ENCODE assay signal across 5 fruit fly cellular contexts in genomic region chr3L:4071561-4072049, dm6.
TF ChIP-seq lines count a peak whose summit lies in the region.

wit (minus strand) TSS chr3L:4071717.

TF ChIP-seq in whole organism, adult, 20 proteins besides CTCF, POLR2A, EP300 and RAD21 (continued from another document):
- TF ChIP-seq pad (GFP tag; optimal IDR thresholded peaks at IDR 0.05; lab: Kevin White, UChicago) (no peak), bab1 (GFP tag; optimal IDR thresholded peaks at IDR 0.05; lab: Kevin White, UChicago) (peak; percentile 32), CG7045 (GFP tag; optimal IDR thresholded peaks at IDR 0.05; lab: Kevin White, UChicago) (peak; percentile 9)

TF ChIP-seq in whole organism, embryonic, 481 proteins besides CTCF, POLR2A, EP300 and RAD21 (continued from another document and continues in another):
- TF ChIP-seq Hmr (GFP tag; optimal IDR thresholded peaks at IDR 0.05; lab: Kevin White, UChicago) = peak; percentile 50
- TF ChIP-seq CG12769 (tag; optimal IDR thresholded peaks at IDR 0.05; lab: Kevin White, UChicago) = peak; percentile 90
- TF ChIP-seq peb (GFP tag; IDR thresholded peaks at IDR 0.05; lab: Robert Waterston, UW) = no peak
- no peak for TF ChIP-seq schlank (tag; optimal IDR thresholded peaks at IDR 0.05; lab: Kevin White, UChicago)
- TF ChIP-seq vvl (GFP tag; IDR thresholded peaks at IDR 0.05; lab: Robert Waterston, UW) = no peak; the same call in 1 of the 2 replicates
- TF ChIP-seq Sry-β (GFP tag; optimal IDR thresholded peaks at IDR 0.05; lab: Kevin White, UChicago) = no peak
- no peak for TF ChIP-seq CG9817 (tag; optimal IDR thresholded peaks at IDR 0.05; lab: Kevin White, UChicago)
- TF ChIP-seq CG11695 (GFP tag; IDR thresholded peaks at IDR 0.05; lab: Robert Waterston, UW) = 0 out of 3 replicates have a peak, but pooled peaks have one; percentile 11
- TF ChIP-seq ind (GFP tag; optimal IDR thresholded peaks at IDR 0.05; lab: Kevin White, UChicago) = no peak
- TF ChIP-seq az2 (GFP tag; optimal IDR thresholded peaks at IDR 0.05; lab: Kevin White, UChicago) = no peak
- no peak for TF ChIP-seq crol (GFP tag; IDR thresholded peaks at IDR 0.05; lab: Robert Waterston, UW)
- TF ChIP-seq trh (GFP tag; optimal IDR thresholded peaks at IDR 0.05; lab: Kevin White, UChicago) = no peak
- no peak for TF ChIP-seq shn (GFP tag; optimal IDR thresholded peaks at IDR 0.05; lab: Kevin White, UChicago)
- TF ChIP-seq D (optimal IDR thresholded peaks at IDR 0.05; lab: Kevin White, UChicago) = no peak
- no peak for TF ChIP-seq D (GFP tag; optimal IDR thresholded peaks at IDR 0.05; lab: Kevin White, UChicago)
- TF ChIP-seq ham (GFP tag; IDR thresholded peaks at IDR 0.05; lab: Robert Waterston, UW) = no peak
- no peak for TF ChIP-seq CG8359 (GFP tag; optimal IDR thresholded peaks at IDR 0.05; lab: Kevin White, UChicago; ENCODE audit: borderline replicate concordance)
- no peak for TF ChIP-seq CG17802 (tag; optimal IDR thresholded peaks at IDR 0.05; lab: Kevin White, UChicago)
- no peak for TF ChIP-seq usp (GFP tag; optimal IDR thresholded peaks at IDR 0.05; lab: Kevin White, UChicago)
- peak; percentile 49 for TF ChIP-seq CG18599 (GFP tag; optimal IDR thresholded peaks at IDR 0.05; lab: Kevin White, UChicago)
- peak; percentile 43 for TF ChIP-seq CG34376 (GFP tag; optimal IDR thresholded peaks at IDR 0.05; lab: Kevin White, UChicago)
- 0 out of 2 replicates have a peak, but pooled peaks have one; percentile 16 for TF ChIP-seq CG32767 (GFP tag; IDR thresholded peaks at IDR 0.05; lab: Robert Waterston, UW)
- peak; percentile 80 for TF ChIP-seq Ets65A (GFP tag; lab: Kevin White, UChicago)
- no peak for TF ChIP-seq fru (optimal IDR thresholded peaks at IDR 0.05; lab: Kevin White, UChicago)
- TF ChIP-seq ab (GFP tag; optimal IDR thresholded peaks at IDR 0.05; lab: Kevin White, UChicago) = no peak
- TF ChIP-seq CG31441 (GFP tag; IDR thresholded peaks at IDR 0.05; lab: Robert Waterston, UW) = no peak
- TF ChIP-seq CG8924 (tag; optimal IDR thresholded peaks at IDR 0.05; lab: Kevin White, UChicago) = no peak
- no peak for TF ChIP-seq grn (GFP tag; optimal IDR thresholded peaks at IDR 0.05; lab: Kevin White, UChicago)
- no peak for TF ChIP-seq CG1233 (GFP tag; optimal IDR thresholded peaks at IDR 0.05; lab: Kevin White, UChicago)
- TF ChIP-seq CG6683 (GFP tag; optimal IDR thresholded peaks at IDR 0.05; lab: Kevin White, UChicago) = no peak
- TF ChIP-seq CG17186 (GFP tag; optimal IDR thresholded peaks at IDR 0.05; lab: Kevin White, UChicago) = no peak
- no peak for TF ChIP-seq Bdp1 (GFP tag; optimal IDR thresholded peaks at IDR 0.05; lab: Kevin White, UChicago)
- TF ChIP-seq MESR4 (GFP tag; optimal IDR thresholded peaks at IDR 0.05; lab: Kevin White, UChicago) = no peak

TF ChIP-seq in whole organism, prepupa, 60 proteins besides CTCF, POLR2A, EP300 and RAD21 (continued from another document and continues in another):
- no peak for TF ChIP-seq spab (GFP tag; optimal IDR thresholded peaks at IDR 0.05; lab: Kevin White, UChicago)
- no peak for TF ChIP-seq CG10631 (GFP tag; optimal IDR thresholded peaks at IDR 0.05; lab: Kevin White, UChicago)
- peak; percentile 31 for TF ChIP-seq Smox (GFP tag; optimal IDR thresholded peaks at IDR 0.05; lab: Kevin White, UChicago)
- TF ChIP-seq Ets21C (GFP tag; optimal IDR thresholded peaks at IDR 0.05; lab: Kevin White, UChicago) = no peak
- no peak for TF ChIP-seq cyc (GFP tag; optimal IDR thresholded peaks at IDR 0.05; lab: Kevin White, UChicago)
- TF ChIP-seq pdm3 (GFP tag; optimal IDR thresholded peaks at IDR 0.05; lab: Kevin White, UChicago) = peak; percentile 40
- peak; percentile 35 to 43 for TF ChIP-seq ss (GFP tag; optimal IDR thresholded peaks at IDR 0.05; lab: Kevin White, UChicago)
- TF ChIP-seq lz (GFP tag; optimal IDR thresholded peaks at IDR 0.05; lab: Kevin White, UChicago) = peak; percentile 24
- TF ChIP-seq CG34406 (GFP tag; optimal IDR thresholded peaks at IDR 0.05; lab: Kevin White, UChicago) = peak; percentile 13
- peak; percentile 24 for TF ChIP-seq achi (GFP tag; optimal IDR thresholded peaks at IDR 0.05; lab: Kevin White, UChicago)
- peak; percentile 58 for TF ChIP-seq CG6276 (GFP tag; optimal IDR thresholded peaks at IDR 0.05; lab: Kevin White, UChicago)
- TF ChIP-seq Sox15 (GFP tag; optimal IDR thresholded peaks at IDR 0.05; lab: Kevin White, UChicago) = no peak
- peak; percentile 55; the same call in 1 of the 3 replicates for TF ChIP-seq CG6163 (GFP tag; IDR thresholded peaks at IDR 0.05; lab: Robert Waterston, UW)
- peak; percentile 85 for TF ChIP-seq svp (GFP tag; lab: Kevin White, UChicago)
- TF ChIP-seq CG15336 (GFP tag; IDR thresholded peaks at IDR 0.05; lab: Robert Waterston, UW) = peak; percentile 69; the same call in 1 of the 2 replicates
- peak; percentile 52 for TF ChIP-seq CG16779 (tag; optimal IDR thresholded peaks at IDR 0.05; lab: Kevin White, UChicago)
- TF ChIP-seq dac (GFP tag; optimal IDR thresholded peaks at IDR 0.05; lab: Kevin White, UChicago) = no peak
- no peak for TF ChIP-seq CG11902 (GFP tag; optimal IDR thresholded peaks at IDR 0.05; lab: Kevin White, UChicago)
- TF ChIP-seq Lpt (GFP tag; optimal IDR thresholded peaks at IDR 0.05; lab: Kevin White, UChicago) = peak; percentile 41
- TF ChIP-seq Hr39 (GFP tag; optimal IDR thresholded peaks at IDR 0.05; lab: Kevin White, UChicago) = peak; percentile 3
- no peak for TF ChIP-seq fd85E (GFP tag; optimal IDR thresholded peaks at IDR 0.05; lab: Kevin White, UChicago)
- TF ChIP-seq Sox102F (GFP tag; optimal IDR thresholded peaks at IDR 0.05; lab: Kevin White, UChicago) = peak; percentile 80
- no peak for TF ChIP-seq CG8632 (GFP tag; optimal IDR thresholded peaks at IDR 0.05; lab: Kevin White, UChicago)
- peak; percentile 13 for TF ChIP-seq CG32006 (GFP tag; optimal IDR thresholded peaks at IDR 0.05; lab: Kevin White, UChicago)
- TF ChIP-seq fkh (GFP tag; optimal IDR thresholded peaks at IDR 0.05; lab: Kevin White, UChicago) = peak; percentile 21
- TF ChIP-seq CG6854 (GFP tag; optimal IDR thresholded peaks at IDR 0.05; lab: Kevin White, UChicago) = peak; percentile 87
- no peak for TF ChIP-seq acj6 (GFP tag; optimal IDR thresholded peaks at IDR 0.05; lab: Kevin White, UChicago)
- peak; percentile 52 for TF ChIP-seq CG9139 (GFP tag; optimal IDR thresholded peaks at IDR 0.05; lab: Kevin White, UChicago)
- peak; percentile 75 for TF ChIP-seq Eip78C (GFP tag; lab: Kevin White, UChicago)
- TF ChIP-seq CG31627 (GFP tag; optimal IDR thresholded peaks at IDR 0.05; lab: Kevin White, UChicago) = no peak
- peak; percentile 29 for TF ChIP-seq Sox14 (GFP tag; optimal IDR thresholded peaks at IDR 0.05; lab: Kevin White, UChicago)
- no peak for TF ChIP-seq CG3032 (tag; optimal IDR thresholded peaks at IDR 0.05; lab: Kevin White, UChicago)
- peak; percentile 44 for TF ChIP-seq CG1621 (tag; optimal IDR thresholded peaks at IDR 0.05; lab: Kevin White, UChicago)
- TF ChIP-seq Hr38 (GFP tag; optimal IDR thresholded peaks at IDR 0.05; lab: Kevin White, UChicago) = no peak
- TF ChIP-seq Ets96B (tag; optimal IDR thresholded peaks at IDR 0.05; lab: Kevin White, UChicago) = no peak

TF ChIP-seq in whole organism, pupa, 21 proteins besides CTCF, POLR2A, EP300 and RAD21 (continued from another document):
- TF ChIP-seq CG32121 (GFP tag; IDR thresholded peaks at IDR 0.05; lab: Robert Waterston, UW) = peak; percentile 73

TF ChIP-seq in whole organism, wandering third instar larva, 38 proteins besides CTCF, POLR2A, EP300 and RAD21 (continued from another document):
- peak; percentile 95 for TF ChIP-seq Vsx2 (GFP tag; optimal IDR thresholded peaks at IDR 0.05; lab: Kevin White, UChicago; ENCODE audit: partially characterized antibody)
- TF ChIP-seq woc (GFP tag; optimal IDR thresholded peaks at IDR 0.05; lab: Kevin White, UChicago) = no peak
- TF ChIP-seq CG9705 (GFP tag; optimal IDR thresholded peaks at IDR 0.05; lab: Kevin White, UChicago) = no peak
- TF ChIP-seq GATAd (GFP tag; optimal IDR thresholded peaks at IDR 0.05; lab: Kevin White, UChicago) = no peak
- no peak for TF ChIP-seq jim (GFP tag; optimal IDR thresholded peaks at IDR 0.05; lab: Kevin White, UChicago)
- TF ChIP-seq ey (GFP tag; optimal IDR thresholded peaks at IDR 0.05; lab: Kevin White, UChicago) = no peak
- peak; percentile 38 for TF ChIP-seq Hr83 (GFP tag; optimal IDR thresholded peaks at IDR 0.05; lab: Kevin White, UChicago; ENCODE audit: poor library complexity, severe bottlenecking)
- TF ChIP-seq CrebA (GFP tag; optimal IDR thresholded peaks at IDR 0.05; lab: Kevin White, UChicago; ENCODE audit: borderline replicate concordance) = peak; percentile 77
- no peak for TF ChIP-seq usp (GFP tag; optimal IDR thresholded peaks at IDR 0.05; lab: Kevin White, UChicago)
- peak; percentile 42 for TF ChIP-seq Hnf4 (GFP tag; optimal IDR thresholded peaks at IDR 0.05; lab: Kevin White, UChicago)
- TF ChIP-seq psq (GFP tag; optimal IDR thresholded peaks at IDR 0.05; lab: Kevin White, UChicago) = peak; percentile 92
- TF ChIP-seq br (GFP tag; optimal IDR thresholded peaks at IDR 0.05; lab: Kevin White, UChicago) = peak; percentile 63
- TF ChIP-seq brk (GFP tag; optimal IDR thresholded peaks at IDR 0.05; lab: Kevin White, UChicago) = peak; percentile 42
- no peak for TF ChIP-seq Dfd (GFP tag; optimal IDR thresholded peaks at IDR 0.05; lab: Kevin White, UChicago)
- TF ChIP-seq dl (GFP tag; optimal IDR thresholded peaks at IDR 0.05; lab: Kevin White, UChicago; ENCODE audit: insufficient read depth in 1 of 2, partially characterized antibody in 2 of 2) = peak; percentile 91 to 96
- TF ChIP-seq sage (GFP tag; optimal IDR thresholded peaks at IDR 0.05; lab: Kevin White, UChicago) = peak; percentile 85
- TF ChIP-seq pan (optimal IDR thresholded peaks at IDR 0.05; lab: Kevin White, UChicago) = no peak
